Fruit fly (Drosophila melanogaster) whole organism, embryonic: Measurements from ENCODE around the gene CG17930.
A peak's percentile ranks its signal among the peaks of the same experiment; 100 is the strongest.

Experiments used
- Asciz ChIP-seq: fragments of 200-800 bp; sonication (Bioruptor generic); optimal IDR thresholded peaks from 2 replicates; lab custom pipeline; 2017; ENCODE audit warnings: missing biosample characterization, mild to moderate bottlenecking, missing genetic modification characterization, missing genetic modification reagents
- B-H1 ChIP-seq: fragments of 200-800 bp; sonication (Bioruptor generic); IDR thresholded peaks from 3 replicates; pipeline ENCODE4 v1.3.6; 2022; ENCODE audit warnings: missing biosample characterization, missing genetic modification characterization
- BEAF-32 ChIP-seq: fragments of 200-800 bp; sonication (Bioruptor generic); optimal IDR thresholded peaks from 3 replicates; lab custom pipeline; 2017; ENCODE audit warnings: missing biosample characterization, missing genetic modification characterization, mild to moderate bottlenecking, moderate library complexity, missing genetic modification reagents
- CG11695 ChIP-seq: fragments of 200-800 bp; sonication (Bioruptor generic); IDR thresholded peaks from 3 replicates; pipeline ENCODE4 v1.3.6; 2022; ENCODE audit warnings: missing biosample characterization, missing genetic modification characterization
- CG13287 ChIP-seq: fragments of 200-800 bp; sonication (Bioruptor generic); IDR thresholded peaks from 2 replicates; pipeline ENCODE4 v1.3.6; 2022; ENCODE audit warnings: missing biosample characterization, missing genetic modification characterization; ENCODE audit not compliant: partially characterized antibody
- CG1647 ChIP-seq: fragments of 200-800 bp; sonication (Bioruptor generic); optimal IDR thresholded peaks from 3 replicates; lab custom pipeline; 2016; ENCODE audit warnings: missing biosample characterization, missing genetic modification characterization
- CG16813 ChIP-seq: fragments of 200-800 bp; sonication (Bioruptor generic); IDR thresholded peaks from 3 replicates; pipeline ENCODE4 v1.3.6; 2022; ENCODE audit warnings: missing biosample characterization, missing genetic modification characterization; ENCODE audit not compliant: partially characterized antibody
- CG17829 ChIP-seq: fragments of 200-800 bp; optimal IDR thresholded peaks from 2 replicates; lab custom pipeline; 2019; ENCODE audit warnings: missing biosample characterization, mild to moderate bottlenecking, missing genetic modification characterization, moderate library complexity
- CG18599 ChIP-seq: fragments of 200-800 bp; sonication (Bioruptor generic); optimal IDR thresholded peaks from 3 replicates; lab custom pipeline; 2017; ENCODE audit warnings: missing biosample characterization, missing genetic modification characterization, mild to moderate bottlenecking, moderate library complexity, missing genetic modification reagents
- CG2199 ChIP-seq: fragments of 200-800 bp; sonication (Bioruptor generic); IDR thresholded peaks from 3 replicates; pipeline ENCODE4 v1.3.6; 2022; ENCODE audit warnings: missing biosample characterization, missing genetic modification characterization
- CG2712 ChIP-seq: fragments of 200-800 bp; optimal IDR thresholded peaks from 3 replicates; lab custom pipeline; 2019; ENCODE audit warnings: missing biosample characterization, mild to moderate bottlenecking, missing genetic modification characterization, moderate library complexity
- CG34224 ChIP-seq: fragments of 200-800 bp; sonication (Bioruptor generic); IDR thresholded peaks from 3 replicates; pipeline ENCODE4 v1.3.6; 2022; ENCODE audit warnings: missing biosample characterization, missing genetic modification characterization; ENCODE audit not compliant: partially characterized antibody
- CG42726 ChIP-seq: fragments of 200-800 bp; sonication (Bioruptor generic); IDR thresholded peaks from 2 replicates; pipeline ENCODE4 v1.3.6; 2022; ENCODE audit warnings: missing biosample characterization, missing genetic modification characterization; ENCODE audit not compliant: partially characterized antibody
- CG6791 ChIP-seq: fragments of 200-800 bp; sonication (Bioruptor generic); IDR thresholded peaks from 3 replicates; pipeline ENCODE4 v1.3.6; 2022; ENCODE audit warnings: missing biosample characterization, missing genetic modification characterization; ENCODE audit not compliant: partially characterized antibody
- CG8290 ChIP-seq, 3 experiments: fragments of 200-800 bp; sonication (Bioruptor generic); optimal IDR thresholded peaks; 2 replicates each; lab custom pipeline; 2016 to 2019; ENCODE audit warnings: missing biosample characterization in 3 of 3, missing genetic modification characterization in 3 of 3, mild to moderate bottlenecking in 2 of 3, moderate library complexity in 1 of 3
- Camta ChIP-seq: fragments of 200-800 bp; sonication (Bioruptor generic); optimal IDR thresholded peaks from 2 replicates; lab custom pipeline; 2016; ENCODE audit warnings: missing biosample characterization, missing genetic modification characterization
- Dad ChIP-seq: fragments of 200-800 bp; sonication (Bioruptor generic); optimal IDR thresholded peaks from 3 replicates; lab custom pipeline; 2016; ENCODE audit warnings: missing biosample characterization, missing genetic modification characterization
- Dp ChIP-seq: fragments of 200-800 bp; sonication (Bioruptor generic); optimal IDR thresholded peaks from 2 replicates; lab custom pipeline; 2018; ENCODE audit warnings: missing biosample characterization, mild to moderate bottlenecking, missing genetic modification characterization, moderate library complexity
- Hmx ChIP-seq: fragments of 200-800 bp; sonication (Bioruptor generic); optimal IDR thresholded peaks from 2 replicates; lab custom pipeline; 2016; ENCODE audit warnings: missing biosample characterization, missing genetic modification characterization
- Hsf ChIP-seq: fragments of 200-800 bp; sonication (Bioruptor generic); optimal IDR thresholded peaks from 3 replicates; lab custom pipeline; 2016; ENCODE audit warnings: missing biosample characterization, missing genetic modification characterization
- Lhr ChIP-seq: fragments of 200-800 bp; sonication (Bioruptor generic); optimal IDR thresholded peaks from 3 replicates; lab custom pipeline; 2017; ENCODE audit warnings: mild to moderate bottlenecking, missing biosample characterization, missing genetic modification reagents, missing genetic modification characterization
- Med ChIP-seq: fragments of 200-800 bp; sonication (Bioruptor generic); peaks from one replicate; lab custom pipeline; 2016; ENCODE audit warnings: missing biosample characterization, missing genetic modification characterization, mild to moderate bottlenecking, inconsistent platforms, moderate library complexity
- Oli ChIP-seq: fragments of 200-800 bp; sonication (Bioruptor generic); optimal IDR thresholded peaks from 2 replicates; lab custom pipeline; 2018; ENCODE audit warnings: missing biosample characterization, mild to moderate bottlenecking, missing genetic modification characterization, moderate library complexity
- Rfx ChIP-seq: fragments of 200-800 bp; sonication (Bioruptor generic); IDR thresholded peaks from 2 replicates; pipeline ENCODE4 v1.3.6; 2022; ENCODE audit warnings: missing biosample characterization, missing genetic modification characterization
- Sox102F ChIP-seq: fragments of 200-800 bp; sonication (Bioruptor generic); optimal IDR thresholded peaks from 2 replicates; lab custom pipeline; 2018; ENCODE audit warnings: missing biosample characterization, mild to moderate bottlenecking, missing genetic modification characterization, moderate library complexity
- Sry-δ ChIP-seq: fragments of 200-800 bp; sonication (Bioruptor generic); optimal IDR thresholded peaks from 2 replicates; lab custom pipeline; 2016; ENCODE audit warnings: missing biosample characterization, missing genetic modification characterization
- Trl ChIP-seq, 3 experiments: fragments of >200 bp in 2 of 3; fragments of 200-800 bp in 1 of 3; sonication (Bioruptor generic) in 1 of 3; optimal IDR thresholded peaks; 2 replicates in 1 of 3; 3 replicates in 2 of 3; lab custom pipeline; 2016 to 2017; ENCODE audit warnings: missing biosample characterization in 1 of 3, missing genetic modification characterization in 1 of 3
- Xbp1 ChIP-seq: fragments of 200-800 bp; sonication (Bioruptor generic); optimal IDR thresholded peaks from 3 replicates; lab custom pipeline; 2016; ENCODE audit warnings: missing biosample characterization, mild to moderate bottlenecking, missing genetic modification characterization
- aop ChIP-seq: fragments of 200-800 bp; sonication (Bioruptor generic); IDR thresholded peaks from 2 replicates; pipeline ENCODE4 v1.3.6; 2022; ENCODE audit warnings: missing biosample characterization, missing genetic modification characterization
- bbx ChIP-seq: fragments of 200-800 bp; sonication (Bioruptor generic); IDR thresholded peaks from 2 replicates; pipeline ENCODE4 v1.3.6; 2022; ENCODE audit warnings: missing biosample characterization, missing genetic modification characterization; ENCODE audit not compliant: partially characterized antibody
- bcd ChIP-seq: fragments of 200-800 bp; sonication (Bioruptor generic); optimal IDR thresholded peaks from 2 replicates; lab custom pipeline; 2017; ENCODE audit warnings: missing biosample characterization, mild to moderate bottlenecking, missing genetic modification characterization
- bigmax ChIP-seq: fragments of 200-800 bp; sonication (Bioruptor generic); optimal IDR thresholded peaks from 2 replicates; lab custom pipeline; 2018; ENCODE audit warnings: missing biosample characterization, mild to moderate bottlenecking, missing genetic modification characterization
- cato ChIP-seq: fragments of 200-800 bp; sonication (Bioruptor generic); optimal IDR thresholded peaks from 2 replicates; lab custom pipeline; 2016; ENCODE audit warnings: missing biosample characterization, missing genetic modification characterization, borderline replicate concordance
- eve ChIP-seq, 2 experiments: fragments of >200 bp; optimal IDR thresholded peaks; 2 replicates each; lab custom pipeline; 2017; ENCODE audit warnings: missing biosample characterization in 2 of 2, missing genetic modification characterization in 2 of 2
- inv ChIP-seq: fragments of 200-800 bp; sonication (Bioruptor generic); IDR thresholded peaks from 2 replicates; pipeline ENCODE4 v1.3.6; 2022; ENCODE audit warnings: missing biosample characterization, missing genetic modification characterization; ENCODE audit not compliant: partially characterized antibody
- lab ChIP-seq: fragments of 200-800 bp; sonication (Bioruptor generic); optimal IDR thresholded peaks from 3 replicates; lab custom pipeline; 2017; ENCODE audit warnings: missing biosample characterization, missing genetic modification characterization, mild to moderate bottlenecking, moderate library complexity, missing genetic modification reagents
- phol ChIP-seq: fragments of 200-800 bp; sonication (Bioruptor generic); optimal IDR thresholded peaks from 3 replicates; lab custom pipeline; 2018; ENCODE audit warnings: missing biosample characterization, mild to moderate bottlenecking, missing genetic modification characterization, moderate library complexity
- pita ChIP-seq: fragments of 200-800 bp; sonication (Bioruptor generic); optimal IDR thresholded peaks from 2 replicates; lab custom pipeline; 2017; ENCODE audit warnings: missing biosample characterization, mild to moderate bottlenecking, missing genetic modification characterization
- pnt ChIP-seq: fragments of 200-800 bp; sonication (Bioruptor generic); optimal IDR thresholded peaks from 3 replicates; lab custom pipeline; 2016; ENCODE audit warnings: missing biosample characterization, missing genetic modification characterization
- ranshi ChIP-seq: fragments of 200-800 bp; sonication (Bioruptor generic); IDR thresholded peaks from 2 replicates; pipeline ENCODE4 v1.3.6; 2022; ENCODE audit warnings: missing biosample characterization, missing genetic modification characterization
- sima ChIP-seq: fragments of 200-800 bp; sonication (Bioruptor generic); optimal IDR thresholded peaks from 2 replicates; lab custom pipeline; 2016; ENCODE audit warnings: missing biosample characterization, missing genetic modification characterization
- slou ChIP-seq: fragments of 200-800 bp; sonication (Bioruptor generic); optimal IDR thresholded peaks from 3 replicates; lab custom pipeline; 2016; ENCODE audit warnings: missing biosample characterization, missing genetic modification characterization
- sr ChIP-seq: fragments of 200-800 bp; sonication (Bioruptor generic); IDR thresholded peaks from 3 replicates; pipeline ENCODE4 v1.3.6; 2022; ENCODE audit warnings: missing biosample characterization, missing genetic modification characterization
- stwl ChIP-seq: fragments of 200-800 bp; sonication (Bioruptor generic); optimal IDR thresholded peaks from 3 replicates; lab custom pipeline; 2018; ENCODE audit warnings: missing biosample characterization, mild to moderate bottlenecking, missing genetic modification characterization, moderate library complexity
- tin ChIP-seq: fragments of 200-800 bp; sonication (Bioruptor generic); optimal IDR thresholded peaks from 3 replicates; lab custom pipeline; 2016; ENCODE audit warnings: missing biosample characterization, missing genetic modification characterization
- tna ChIP-seq: fragments of 200-800 bp; sonication (Bioruptor generic); IDR thresholded peaks from 2 replicates; pipeline ENCODE4 v1.3.6; 2022; ENCODE audit warnings: missing biosample characterization, missing genetic modification characterization; ENCODE audit not compliant: partially characterized antibody
- ttk ChIP-seq: fragments of 200-800 bp; sonication (Bioruptor generic); IDR thresholded peaks from 2 replicates; pipeline ENCODE4 v2.1.2; 2022; ENCODE audit warnings: missing biosample characterization, missing genetic modification characterization
- vvl ChIP-seq: fragments of 200-800 bp; sonication (Bioruptor generic); IDR thresholded peaks from 2 replicates; pipeline ENCODE4 v1.3.6; 2022; ENCODE audit warnings: missing biosample characterization, missing genetic modification characterization
- wor ChIP-seq: fragments of 200-800 bp; sonication (Bioruptor generic); IDR thresholded peaks from 2 replicates; pipeline ENCODE4 v1.3.6; 2022; ENCODE audit warnings: missing biosample characterization, missing genetic modification characterization

CG17930 gene

dm6 chr3R:16351044-16351443 is 23.4 kb downstream of the CG17930 start (continued):
- TF ChIP-seq CG17829 (tag; lab: Kevin White, UChicago) = peak; percentile 9
- peak; percentile 19; the same call in 1 of the 2 replicates for TF ChIP-seq CG13287 (GFP tag; lab: Robert Waterston, UW)
- peak; percentile 37 for TF ChIP-seq stwl (tag; lab: Kevin White, UChicago)
- TF ChIP-seq inv (GFP tag; lab: Robert Waterston, UW) = no peak
- TF ChIP-seq Rfx (GFP tag; lab: Robert Waterston, UW) = no peak
- peak; percentile 58; the same call in 1 of the 2 replicates for TF ChIP-seq CG42726 (GFP tag; lab: Robert Waterston, UW)
- TF ChIP-seq ranshi (GFP tag; lab: Robert Waterston, UW) = peak; percentile 19; the same call in 1 of the 2 replicates
- TF ChIP-seq CG2712 (tag; lab: Kevin White, UChicago) = peak; percentile 22
- TF ChIP-seq BEAF-32 (GFP tag; lab: Kevin White, UChicago) = peak; percentile 31
- TF ChIP-seq bcd = no peak
- no peak for TF ChIP-seq CG11695 (GFP tag; lab: Robert Waterston, UW)
- TF ChIP-seq Med = peak; percentile 68
- TF ChIP-seq eve (GFP tag; optimal IDR thresholded peaks at IDR 0.05; lab: Kevin White, UChicago) = no peak
- TF ChIP-seq bigmax (GFP tag; lab: Kevin White, UChicago) = no peak
- TF ChIP-seq pnt = no peak
- TF ChIP-seq slou (GFP tag; lab: Kevin White, UChicago) = no peak
- peak; percentile 73 for TF ChIP-seq CG6791 (GFP tag; lab: Robert Waterston, UW)
- TF ChIP-seq tna (GFP tag; lab: Robert Waterston, UW) = no peak; the same call in 1 of the 2 replicates
- no peak for TF ChIP-seq tin (GFP tag; lab: Kevin White, UChicago)
- no peak for TF ChIP-seq CG34224 (GFP tag; lab: Robert Waterston, UW)
- TF ChIP-seq Hsf (GFP tag; lab: Kevin White, UChicago) = no peak
- no peak for TF ChIP-seq CG1647
- TF ChIP-seq B-H1 (GFP tag; lab: Robert Waterston, UW) = no peak
- no peak for TF ChIP-seq lab (GFP tag; lab: Kevin White, UChicago)
- peak; percentile 6 for TF ChIP-seq Xbp1 (GFP tag; lab: Kevin White, UChicago)
- TF ChIP-seq Camta (GFP tag; lab: Kevin White, UChicago) = no peak
- TF ChIP-seq Asciz (GFP tag; lab: Kevin White, UChicago) = no peak
- no peak for TF ChIP-seq Dad
- peak; percentile 51; the same call in 2 of the 3 replicates for TF ChIP-seq CG16813 (GFP tag; lab: Robert Waterston, UW)
- no peak for TF ChIP-seq ttk (GFP tag; lab: Robert Waterston, UW)
- TF ChIP-seq sr = 0 out of 3 replicates have a peak, but pooled peaks have one; percentile 7
- TF ChIP-seq CG2199 = peak; percentile 95
- peak; percentile 10 for TF ChIP-seq Dp
- no peak for TF ChIP-seq CG8290 (GFP tag; optimal IDR thresholded peaks at IDR 0.05; lab: Kevin White, UChicago)
- peak in 1 of 2 experiments; percentile 56 for TF ChIP-seq CG8290 (tag; optimal IDR thresholded peaks at IDR 0.05; lab: Kevin White, UChicago)
- no peak for TF ChIP-seq Sox102F (GFP tag; lab: Kevin White, UChicago)
- no peak for TF ChIP-seq sima (GFP tag; lab: Kevin White, UChicago)
- TF ChIP-seq wor (GFP tag; lab: Robert Waterston, UW) = no peak
- TF ChIP-seq Lhr (GFP tag; lab: Kevin White, UChicago) = peak; percentile 24
- no peak for TF ChIP-seq Trl (optimal IDR thresholded peaks at IDR 0.05; lab: Kevin White, UChicago)
- TF ChIP-seq Trl (GFP tag; optimal IDR thresholded peaks at IDR 0.05; lab: Kevin White, UChicago) = no peak
- TF ChIP-seq cato (GFP tag; lab: Kevin White, UChicago) = no peak
- TF ChIP-seq pita = peak; percentile 83
- TF ChIP-seq Sry-δ (GFP tag; lab: Kevin White, UChicago) = peak; percentile 36
- no peak for TF ChIP-seq aop
- no peak for TF ChIP-seq CG18599
- peak; percentile 41; the same call in 1 of the 2 replicates for TF ChIP-seq vvl
- TF ChIP-seq Oli (tag; lab: Kevin White, UChicago) = no peak
- TF ChIP-seq Hmx (GFP tag; lab: Kevin White, UChicago) = no peak
- TF ChIP-seq bbx (GFP tag; lab: Robert Waterston, UW) = peak; percentile 21; the same call in 1 of the 2 replicates
- TF ChIP-seq phol (tag; lab: Kevin White, UChicago) = peak; percentile 6
